Fruit fly (Drosophila melanogaster): ENCODE data around the gene pnt.

dm6 chr3R:23315221-23315620 is 30.7 kb downstream of the pnt start:
- TF ChIP-seq Hr83 (GFP tag; optimal IDR thresholded peaks at IDR 0.05; ENCODE audit: poor library complexity, severe bottlenecking) (no peak), Abd-B (GFP tag; optimal IDR thresholded peaks at IDR 0.05) (no peak), woc (GFP tag; optimal IDR thresholded peaks at IDR 0.05) (no peak), usp (GFP tag; optimal IDR thresholded peaks at IDR 0.05) (no peak), psq (GFP tag; optimal IDR thresholded peaks at IDR 0.05) (peak; percentile 21)
